Worm (Caenorhabditis elegans) whole organism, mixed stage, embryonic: ENCODE results near the gene T14G10.8.

Source experiments
- elt-3 ChIP-seq: fragments of 150-350 bp; optimal IDR thresholded peaks from 2 replicates; lab custom pipeline; 2014; ENCODE audit warnings: missing biosample characterization, missing genetic modification characterization
- pha-4 ChIP-seq: fragments of 150-350 bp; optimal IDR thresholded peaks from 2 replicates; lab custom pipeline; 2018; ENCODE audit warnings: missing biosample characterization, missing genetic modification reagents, missing genetic modification characterization
- snpc-4 ChIP-seq: fragments of 150-350 bp; optimal IDR thresholded peaks from 2 replicates; lab custom pipeline; 2014; ENCODE audit warnings: missing biosample characterization, missing genetic modification characterization
- sptf-1 ChIP-seq: sonication (generic microtip); optimal IDR thresholded peaks from 2 replicates; lab custom pipeline; 2017; ENCODE audit warnings: mild to moderate bottlenecking, missing genetic modification characterization, moderate library complexity, missing compliant biosample characterization
- unc-39 ChIP-seq: fragments of 150-350 bp; optimal IDR thresholded peaks from 2 replicates; lab custom pipeline; 2014; ENCODE audit warnings: missing biosample characterization, missing genetic modification characterization
- ztf-11 ChIP-seq: fragments of 150-350 bp; optimal IDR thresholded peaks from 2 replicates; lab custom pipeline; 2014; ENCODE audit warnings: missing biosample characterization, missing genetic modification characterization

DNA sequence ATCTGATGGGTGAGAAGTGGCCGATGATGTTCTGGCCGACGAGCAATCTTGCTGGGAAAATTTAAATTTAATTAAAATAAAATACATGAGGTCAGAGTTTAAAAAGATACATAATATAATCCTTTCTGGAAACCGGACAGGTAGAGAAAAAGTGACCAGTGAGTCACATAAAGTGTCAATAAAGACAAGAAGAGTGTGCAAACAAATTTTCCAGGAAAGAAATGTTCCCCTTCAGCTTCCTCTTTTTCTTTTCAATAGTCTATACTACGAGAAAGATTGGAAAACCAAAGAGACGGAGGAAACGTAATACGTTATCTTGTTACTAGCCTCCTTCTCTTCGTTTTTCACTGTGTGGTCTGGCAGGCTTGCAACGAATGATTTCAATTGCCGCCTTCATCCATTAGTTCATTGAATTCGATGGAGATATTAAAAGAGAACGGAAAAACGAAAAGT is 3.8 kb upstream of the T14G10.8 start, which contains the start of gene tsp-12:
- TF ChIP-seq pha-4 (no peak), ztf-11 (tag; lab: Kevin White, UChicago) (no peak), sptf-1 (tag; lab: Kevin White, UChicago) (peak; percentile 27), snpc-4 (tag; lab: Kevin White, UChicago) (no peak), unc-39 (tag; lab: Kevin White, UChicago) (no peak), elt-3 (tag; lab: Kevin White, UChicago) (no peak)
